Fruit fly (Drosophila melanogaster) whole organism, prepupa: Measurements from ENCODE around the gene Plp.

ENCODE experiments used
- Blimp-1 ChIP-seq: fragments of 200-800 bp; sonication (Bioruptor generic); optimal IDR thresholded peaks from 3 replicates; lab custom pipeline; 2017; ENCODE audit warnings: missing biosample characterization, missing genetic modification characterization, mild to moderate bottlenecking, moderate library complexity, missing genetic modification reagents
- CG10631 ChIP-seq: fragments of 200-800 bp; sonication (Bioruptor generic); optimal IDR thresholded peaks from 2 replicates; lab custom pipeline; 2016; ENCODE audit warnings: missing biosample characterization, missing genetic modification characterization
- CG11762 ChIP-seq: fragments of 200-800 bp; sonication (Bioruptor generic); optimal IDR thresholded peaks from 3 replicates; lab custom pipeline; 2016; ENCODE audit warnings: missing biosample characterization, missing genetic modification characterization; ENCODE audit not compliant: insufficient read depth
- CG11902 ChIP-seq: fragments of 200-800 bp; sonication (Bioruptor generic); optimal IDR thresholded peaks from 3 replicates; lab custom pipeline; 2016; ENCODE audit warnings: missing biosample characterization, missing genetic modification characterization
- CG1621 ChIP-seq: fragments of 200-800 bp; sonication (Bioruptor generic); optimal IDR thresholded peaks from 3 replicates; lab custom pipeline; 2018; ENCODE audit warnings: missing biosample characterization, mild to moderate bottlenecking, missing genetic modification characterization
- CG16779 ChIP-seq: fragments of 200-800 bp; sonication (Bioruptor generic); optimal IDR thresholded peaks from 3 replicates; lab custom pipeline; 2017; ENCODE audit warnings: missing biosample characterization, mild to moderate bottlenecking, missing genetic modification characterization
- CG3032 ChIP-seq: fragments of 200-800 bp; optimal IDR thresholded peaks from 2 replicates; lab custom pipeline; 2019; ENCODE audit warnings: missing biosample characterization, mild to moderate bottlenecking, missing genetic modification characterization, moderate library complexity
- CG31627 ChIP-seq: fragments of 200-800 bp; sonication (Bioruptor generic); optimal IDR thresholded peaks from 3 replicates; lab custom pipeline; 2016; ENCODE audit warnings: missing biosample characterization, missing genetic modification characterization
- CG32006 ChIP-seq: fragments of 200-800 bp; sonication (Bioruptor generic); optimal IDR thresholded peaks from 3 replicates; lab custom pipeline; 2017; ENCODE audit warnings: missing biosample characterization, mild to moderate bottlenecking, missing genetic modification characterization
- CG34406 ChIP-seq: fragments of 200-800 bp; sonication (Bioruptor generic); optimal IDR thresholded peaks from 3 replicates; lab custom pipeline; 2016; ENCODE audit warnings: missing biosample characterization, missing genetic modification characterization
- CG3919 ChIP-seq: fragments of 200-800 bp; sonication (Bioruptor generic); optimal IDR thresholded peaks from 3 replicates; lab custom pipeline; 2016; ENCODE audit warnings: missing biosample characterization, missing genetic modification characterization
- CG4318 ChIP-seq: fragments of 200-800 bp; sonication (Bioruptor generic); optimal IDR thresholded peaks from 3 replicates; lab custom pipeline; 2017; ENCODE audit warnings: missing biosample characterization, mild to moderate bottlenecking, missing genetic modification characterization
- CG6792 ChIP-seq: fragments of 200-800 bp; sonication (Bioruptor generic); optimal IDR thresholded peaks from 3 replicates; lab custom pipeline; 2016; ENCODE audit warnings: missing biosample characterization, missing genetic modification characterization
- CG6808 ChIP-seq: fragments of 200-800 bp; sonication (Bioruptor generic); optimal IDR thresholded peaks from 3 replicates; lab custom pipeline; 2017; ENCODE audit warnings: missing biosample characterization, missing genetic modification characterization, mild to moderate bottlenecking, moderate library complexity, missing genetic modification reagents
- CG6854 ChIP-seq: fragments of 200-800 bp; sonication (Bioruptor generic); optimal IDR thresholded peaks from 2 replicates; lab custom pipeline; 2017; ENCODE audit warnings: missing biosample characterization, mild to moderate bottlenecking, missing genetic modification characterization
- CG8119 ChIP-seq: fragments of 200-800 bp; sonication (Bioruptor generic); IDR thresholded peaks from 3 replicates; pipeline ENCODE4 v1.3.6; 2022; ENCODE audit warnings: missing biosample characterization, missing genetic modification characterization
- CG9139 ChIP-seq: fragments of 200-800 bp; sonication (Bioruptor generic); optimal IDR thresholded peaks from 3 replicates; lab custom pipeline; 2017; ENCODE audit warnings: missing biosample characterization, mild to moderate bottlenecking, missing genetic modification characterization
- Eip75B ChIP-seq: fragments of 200-800 bp; sonication (Bioruptor generic); optimal IDR thresholded peaks from 3 replicates; lab custom pipeline; 2016; ENCODE audit warnings: missing biosample characterization, missing genetic modification characterization
- Eip78C ChIP-seq: fragments of 200-800 bp; sonication (Bioruptor generic); peaks from one replicate; lab custom pipeline; 2016; ENCODE audit warnings: missing biosample characterization, missing genetic modification characterization
- Eip93F ChIP-seq: fragments of 200-800 bp; sonication (Bioruptor generic); optimal IDR thresholded peaks from 2 replicates; lab custom pipeline; 2016; ENCODE audit warnings: missing biosample characterization, mild to moderate bottlenecking, missing genetic modification characterization
- Ets21C ChIP-seq: fragments of 200-800 bp; sonication (Bioruptor generic); optimal IDR thresholded peaks from 3 replicates; lab custom pipeline; 2016; ENCODE audit warnings: missing biosample characterization, missing genetic modification characterization
- Gug ChIP-seq: fragments of 200-800 bp; sonication (Bioruptor generic); IDR thresholded peaks from 2 replicates; pipeline ENCODE4 v1.3.6; 2022; ENCODE audit warnings: missing biosample characterization, missing genetic modification characterization
- Hr38 ChIP-seq: sonication (Bioruptor generic); optimal IDR thresholded peaks from 2 replicates; lab custom pipeline; 2016; ENCODE audit warnings: missing biosample characterization, missing genetic modification characterization
- Hr39 ChIP-seq: fragments of 200-800 bp; sonication (Bioruptor generic); optimal IDR thresholded peaks from 2 replicates; lab custom pipeline; 2016; ENCODE audit warnings: missing biosample characterization, missing genetic modification characterization
- Hr4 ChIP-seq: fragments of 200-800 bp; sonication (Bioruptor generic); optimal IDR thresholded peaks from 3 replicates; lab custom pipeline; 2016; ENCODE audit warnings: missing biosample characterization, missing genetic modification characterization
- Met ChIP-seq: fragments of 200-800 bp; sonication (Bioruptor generic); optimal IDR thresholded peaks from 3 replicates; lab custom pipeline; 2016; ENCODE audit warnings: missing biosample characterization, missing genetic modification characterization
- OdsH ChIP-seq: fragments of 200-800 bp; sonication (Bioruptor generic); optimal IDR thresholded peaks from 3 replicates; lab custom pipeline; 2016; ENCODE audit warnings: missing biosample characterization, missing genetic modification characterization
- Smox ChIP-seq: fragments of 200-800 bp; sonication (Bioruptor generic); optimal IDR thresholded peaks from 3 replicates; lab custom pipeline; 2016; ENCODE audit warnings: missing biosample characterization, missing genetic modification characterization
- Sox102F ChIP-seq: fragments of 200-800 bp; sonication (Bioruptor generic); optimal IDR thresholded peaks from 2 replicates; lab custom pipeline; 2016; ENCODE audit warnings: missing biosample characterization, mild to moderate bottlenecking, missing genetic modification characterization
- Sox14 ChIP-seq: fragments of 200-800 bp; sonication (Bioruptor generic); optimal IDR thresholded peaks from 3 replicates; lab custom pipeline; 2016; ENCODE audit warnings: missing biosample characterization, missing genetic modification characterization
- Sox15 ChIP-seq: fragments of 200-800 bp; sonication (Bioruptor generic); optimal IDR thresholded peaks from 3 replicates; lab custom pipeline; 2016; ENCODE audit warnings: missing biosample characterization, missing genetic modification characterization
- achi ChIP-seq: fragments of 200-800 bp; sonication (Bioruptor generic); optimal IDR thresholded peaks from 3 replicates; lab custom pipeline; 2016; ENCODE audit warnings: missing biosample characterization, missing genetic modification characterization
- acj6 ChIP-seq: fragments of 200-800 bp; sonication (Bioruptor generic); optimal IDR thresholded peaks from 3 replicates; lab custom pipeline; 2016; ENCODE audit warnings: missing biosample characterization, missing genetic modification characterization
- cyc ChIP-seq: fragments of 200-800 bp; sonication (Bioruptor generic); optimal IDR thresholded peaks from 3 replicates; lab custom pipeline; 2016; ENCODE audit warnings: missing biosample characterization, missing genetic modification characterization
- dac ChIP-seq: fragments of 200-800 bp; sonication (Bioruptor generic); optimal IDR thresholded peaks from 2 replicates; lab custom pipeline; 2017; ENCODE audit warnings: missing biosample characterization, mild to moderate bottlenecking, missing genetic modification characterization
- dsx ChIP-seq: fragments of 200-800 bp; optimal IDR thresholded peaks from 3 replicates; lab custom pipeline; 2019; ENCODE audit warnings: missing biosample characterization, mild to moderate bottlenecking, missing genetic modification characterization, moderate library complexity; ENCODE audit not compliant: poor library complexity, severe bottlenecking
- eg ChIP-seq: fragments of 200-800 bp; sonication (Bioruptor generic); IDR thresholded peaks from 3 replicates; pipeline ENCODE4 v1.3.6; 2022; ENCODE audit warnings: missing biosample characterization, missing genetic modification characterization
- esn ChIP-seq: fragments of 200-800 bp; sonication (Bioruptor generic); optimal IDR thresholded peaks from 2 replicates; lab custom pipeline; 2016; ENCODE audit warnings: missing biosample characterization, mild to moderate bottlenecking, missing genetic modification characterization, moderate library complexity
- fd59A ChIP-seq: fragments of 200-800 bp; sonication (Bioruptor generic); optimal IDR thresholded peaks from 2 replicates; lab custom pipeline; 2017; ENCODE audit warnings: missing biosample characterization, mild to moderate bottlenecking, missing genetic modification characterization, missing genetic modification reagents
- fd85E ChIP-seq: fragments of 200-800 bp; sonication (Bioruptor generic); optimal IDR thresholded peaks from 3 replicates; lab custom pipeline; 2016; ENCODE audit warnings: missing biosample characterization, missing genetic modification characterization
- fkh ChIP-seq: fragments of 200-800 bp; sonication (Bioruptor generic); optimal IDR thresholded peaks from 3 replicates; lab custom pipeline; 2017; ENCODE audit warnings: missing biosample characterization, mild to moderate bottlenecking, missing genetic modification characterization, moderate library complexity
- lz ChIP-seq: fragments of 200-800 bp; sonication (Bioruptor generic); optimal IDR thresholded peaks from 3 replicates; lab custom pipeline; 2016; ENCODE audit warnings: missing biosample characterization, missing genetic modification characterization
- net ChIP-seq: fragments of 200-800 bp; sonication (Bioruptor generic); optimal IDR thresholded peaks from 3 replicates; lab custom pipeline; 2016; ENCODE audit warnings: missing biosample characterization, missing genetic modification characterization
- pdm3 ChIP-seq: fragments of 200-800 bp; sonication (Bioruptor generic); optimal IDR thresholded peaks from 3 replicates; lab custom pipeline; 2016; ENCODE audit warnings: missing biosample characterization, missing genetic modification characterization
- salr ChIP-seq, 2 experiments: fragments of 200-800 bp; sonication (Bioruptor generic); optimal IDR thresholded peaks; 3 replicates each; lab custom pipeline; 2016 to 2018; ENCODE audit warnings: missing biosample characterization in 2 of 2, missing genetic modification characterization in 2 of 2, mild to moderate bottlenecking in 1 of 2
- spab ChIP-seq: fragments of 200-800 bp; sonication (Bioruptor generic); optimal IDR thresholded peaks from 2 replicates; lab custom pipeline; 2017; ENCODE audit warnings: missing biosample characterization, mild to moderate bottlenecking, missing genetic modification characterization, missing genetic modification reagents
- ss ChIP-seq, 2 experiments: fragments of 200-800 bp; sonication (Bioruptor generic); optimal IDR thresholded peaks; 2 replicates in 1 of 2; 3 replicates in 1 of 2; lab custom pipeline; 2017 to 2018; ENCODE audit warnings: mild to moderate bottlenecking in 2 of 2, missing biosample characterization in 2 of 2, missing genetic modification characterization in 2 of 2, moderate library complexity in 1 of 2
- svp ChIP-seq: fragments of 200-800 bp; sonication (Bioruptor generic); peaks from one replicate; lab custom pipeline; 2016; ENCODE audit warnings: missing biosample characterization, missing genetic modification characterization
- vri ChIP-seq: fragments of 200-800 bp; sonication (Bioruptor generic); optimal IDR thresholded peaks from 3 replicates; lab custom pipeline; 2016; ENCODE audit warnings: missing biosample characterization, mild to moderate bottlenecking, missing genetic modification characterization

The Plp gene

DNA sequence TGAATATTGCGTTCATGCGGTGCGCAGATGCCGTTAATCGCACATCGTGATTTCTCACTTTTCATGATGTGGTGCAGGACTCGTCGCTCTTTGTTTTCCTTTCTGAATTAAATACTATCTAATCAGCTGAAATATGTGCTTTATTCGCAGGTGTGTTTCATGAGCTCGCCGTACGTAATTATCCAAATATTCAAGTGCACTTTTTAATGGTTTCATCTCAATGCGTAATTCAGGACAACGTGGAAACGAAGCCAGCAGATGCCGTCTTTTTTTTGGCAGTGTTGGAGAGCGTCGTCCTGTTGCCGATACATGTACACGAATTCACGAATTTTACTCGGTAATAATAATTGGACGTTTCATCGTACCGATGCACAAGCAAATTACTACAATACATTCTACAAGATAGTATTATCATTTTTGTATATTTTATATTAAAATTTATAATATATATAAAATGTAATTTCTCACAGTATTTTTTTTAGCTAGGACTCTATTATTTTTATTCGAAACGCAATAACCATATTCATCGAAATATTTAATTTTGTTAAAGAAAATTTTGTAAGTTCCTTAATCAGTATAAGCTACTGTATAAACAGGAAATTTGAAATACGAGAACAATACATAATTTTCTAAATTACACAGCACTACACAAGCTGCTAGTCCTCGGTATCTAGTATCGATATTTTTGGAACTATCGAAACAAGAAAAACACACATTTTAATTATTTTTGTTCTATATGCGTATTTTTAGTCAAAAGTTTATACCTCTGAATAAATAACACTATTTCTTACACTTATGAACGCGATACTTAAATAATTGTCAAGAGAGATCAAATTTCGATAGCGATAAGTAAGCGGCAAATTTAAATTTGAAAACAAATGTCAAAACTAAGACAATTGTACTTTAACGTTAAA is 42.4 kb upstream of the Plp start, which contains the start of gene CG12316:
Gene CG12316 (minus strand): TSS at position 276 of the 914 bp plus-strand sequence.
- TF ChIP-seq Hr4: peak; percentile 97
- TF ChIP-seq ss (GFP tag; optimal IDR thresholded peaks at IDR 0.05; lab: Kevin White, UChicago): peak; percentile 96
- peak; percentile 93 for TF ChIP-seq dac
- peak; percentile 95 for TF ChIP-seq CG32006 (GFP tag; lab: Kevin White, UChicago)
- TF ChIP-seq Ets21C (GFP tag; lab: Kevin White, UChicago): peak; percentile 94
- peak; percentile 92 for TF ChIP-seq CG10631
- TF ChIP-seq pdm3: peak; percentile 95
- TF ChIP-seq CG31627 (GFP tag; lab: Kevin White, UChicago): peak; percentile 97
- TF ChIP-seq dsx (GFP tag; lab: Kevin White, UChicago): peak; percentile 92
- peak; percentile 91 for TF ChIP-seq fd59A (GFP tag; lab: Kevin White, UChicago)
- TF ChIP-seq lz (GFP tag; lab: Kevin White, UChicago): peak; percentile 98
- TF ChIP-seq fkh (GFP tag; lab: Kevin White, UChicago): no peak
- TF ChIP-seq Eip78C (GFP tag; lab: Kevin White, UChicago): peak; percentile 99
- peak; percentile 96 for TF ChIP-seq CG8119 (GFP tag; lab: Robert Waterston, UW)
- peak; percentile 91 for TF ChIP-seq Sox15
- peak; percentile 93 for TF ChIP-seq CG3032 (tag; lab: Kevin White, UChicago)
- peak; percentile 83 for TF ChIP-seq CG11902 (GFP tag; lab: Kevin White, UChicago)
- peak; percentile 93 for TF ChIP-seq acj6
- no peak for TF ChIP-seq Hr38 (GFP tag; lab: Kevin White, UChicago)
- peak; percentile 95 for TF ChIP-seq CG1621 (tag; lab: Kevin White, UChicago)
- TF ChIP-seq CG6808 (GFP tag; lab: Kevin White, UChicago): peak; percentile 95
- peak; percentile 99 for TF ChIP-seq esn
- TF ChIP-seq achi: peak; percentile 95
- TF ChIP-seq svp: peak; percentile 98
- peak; percentile 95 for TF ChIP-seq CG6792 (GFP tag; lab: Kevin White, UChicago)
- peak; percentile 95 for TF ChIP-seq Smox (GFP tag; lab: Kevin White, UChicago)
- peak; percentile 94 for TF ChIP-seq net
- peak; percentile 98 for TF ChIP-seq Eip75B
- peak; percentile 97 for TF ChIP-seq CG6854 (GFP tag; lab: Kevin White, UChicago)
- peak; percentile 95 for TF ChIP-seq vri (GFP tag; lab: Kevin White, UChicago)
- TF ChIP-seq Hr39: peak; percentile 96
- TF ChIP-seq Eip93F (GFP tag; lab: Kevin White, UChicago): peak; percentile 85
- TF ChIP-seq cyc (GFP tag; lab: Kevin White, UChicago): peak; percentile 95
- TF ChIP-seq CG9139: peak; percentile 85
- peak; percentile 93 for TF ChIP-seq fd85E (GFP tag; lab: Kevin White, UChicago)
- peak; percentile 94 for TF ChIP-seq CG34406 (GFP tag; lab: Kevin White, UChicago)
- peak; percentile 98 for TF ChIP-seq Met (GFP tag; lab: Kevin White, UChicago)
- peak; percentile 88 for TF ChIP-seq CG11762 (GFP tag; lab: Kevin White, UChicago)
- TF ChIP-seq eg (GFP tag; lab: Robert Waterston, UW): peak; percentile 90
- TF ChIP-seq OdsH (GFP tag; lab: Kevin White, UChicago): peak; percentile 94
- TF ChIP-seq spab (GFP tag; lab: Kevin White, UChicago): peak; percentile 94
- peak; percentile 93 for TF ChIP-seq CG16779 (tag; lab: Kevin White, UChicago)
- peak; percentile 90 to 91 for TF ChIP-seq salr (GFP tag; optimal IDR thresholded peaks at IDR 0.05; lab: Kevin White, UChicago)
- TF ChIP-seq Gug (GFP tag; lab: Robert Waterston, UW): peak; percentile 84
- peak; percentile 97 for TF ChIP-seq CG3919 (GFP tag; lab: Kevin White, UChicago)
- TF ChIP-seq Blimp-1: peak; percentile 81
- peak; percentile 99 for TF ChIP-seq Sox102F (GFP tag; lab: Kevin White, UChicago)
- peak; percentile 97 for TF ChIP-seq Sox14 (GFP tag; lab: Kevin White, UChicago)
- TF ChIP-seq CG4318 (GFP tag; lab: Kevin White, UChicago): peak; percentile 88
